Fruit fly (Drosophila melanogaster) whole organism, embryonic: Measurements from ENCODE around the gene CG11842.

ENCODE experiments used
- Asciz ChIP-seq: fragments of 200-800 bp; sonication (Bioruptor generic); optimal IDR thresholded peaks from 2 replicates; lab custom pipeline; 2017; ENCODE audit warnings: missing biosample characterization, mild to moderate bottlenecking, missing genetic modification characterization, missing genetic modification reagents
- Atf3 ChIP-seq: fragments of 200-800 bp; sonication (Bioruptor generic); optimal IDR thresholded peaks from 3 replicates; lab custom pipeline; 2016; ENCODE audit warnings: missing biosample characterization, missing genetic modification characterization
- Awh ChIP-seq: fragments of 200-800 bp; sonication (Bioruptor generic); IDR thresholded peaks from 2 replicates; pipeline ENCODE4, ENCODE4 v1.3.6; 2022; ENCODE audit warnings: missing biosample characterization, missing genetic modification characterization
- CG10147 ChIP-seq: fragments of 200-800 bp; sonication (Bioruptor generic); optimal IDR thresholded peaks from 2 replicates; lab custom pipeline; 2019; ENCODE audit warnings: missing biosample characterization, mild to moderate bottlenecking, missing genetic modification characterization, moderate library complexity
- CG10321 ChIP-seq: fragments of 200-800 bp; sonication (Bioruptor generic); IDR thresholded peaks from 2 replicates; pipeline ENCODE4 v1.3.6; 2022; ENCODE audit warnings: missing biosample characterization, missing genetic modification characterization
- CG11247 ChIP-seq: fragments of 200-800 bp; sonication (Bioruptor generic); IDR thresholded peaks from 2 replicates; pipeline ENCODE4 v1.3.6; 2022; ENCODE audit warnings: missing biosample characterization, missing genetic modification characterization
- CG11695 ChIP-seq: fragments of 200-800 bp; sonication (Bioruptor generic); IDR thresholded peaks from 3 replicates; pipeline ENCODE4 v1.3.6; 2022; ENCODE audit warnings: missing biosample characterization, missing genetic modification characterization
- CG12071 ChIP-seq: fragments of 200-800 bp; sonication (Bioruptor generic); optimal IDR thresholded peaks from 3 replicates; lab custom pipeline; 2018; ENCODE audit warnings: missing biosample characterization, mild to moderate bottlenecking, missing genetic modification characterization
- CG12659 ChIP-seq: fragments of 200-800 bp; sonication (Bioruptor generic); optimal IDR thresholded peaks from 3 replicates; lab custom pipeline; 2017; ENCODE audit warnings: mild to moderate bottlenecking, missing biosample characterization, missing genetic modification reagents, missing genetic modification characterization
- CG17385 ChIP-seq: fragments of 200-800 bp; sonication (Bioruptor generic); optimal IDR thresholded peaks from 3 replicates; lab custom pipeline; 2018; ENCODE audit warnings: missing biosample characterization, mild to moderate bottlenecking, missing genetic modification characterization
- CG17612 ChIP-seq: fragments of 200-800 bp; sonication (Bioruptor generic); IDR thresholded peaks from 2 replicates; pipeline ENCODE4 v1.3.6; 2022; ENCODE audit warnings: missing biosample characterization, missing genetic modification characterization
- CG18262 ChIP-seq: fragments of 200-800 bp; optimal IDR thresholded peaks from 3 replicates; lab custom pipeline; 2019; ENCODE audit warnings: missing biosample characterization, mild to moderate bottlenecking, missing genetic modification characterization, moderate library complexity
- CG2116 ChIP-seq: fragments of 200-800 bp; sonication (Bioruptor generic); optimal IDR thresholded peaks from 3 replicates; lab custom pipeline; 2018; ENCODE audit warnings: missing biosample characterization, mild to moderate bottlenecking, missing genetic modification characterization
- CG2875 ChIP-seq: fragments of 200-800 bp; sonication (Bioruptor generic); optimal IDR thresholded peaks from 2 replicates; lab custom pipeline; 2017; ENCODE audit warnings: missing biosample characterization, mild to moderate bottlenecking, missing genetic modification characterization, missing genetic modification reagents
- CG30020 ChIP-seq: fragments of 200-800 bp; optimal IDR thresholded peaks from 2 replicates; lab custom pipeline; 2019; ENCODE audit warnings: missing biosample characterization, mild to moderate bottlenecking, missing genetic modification characterization, moderate library complexity
- CG31224 ChIP-seq: fragments of 200-800 bp; sonication (Bioruptor generic); IDR thresholded peaks from 2 replicates; pipeline ENCODE4 v1.3.6; 2022; ENCODE audit warnings: missing biosample characterization, missing genetic modification characterization
- CG31441 ChIP-seq: fragments of 200-800 bp; sonication (Bioruptor generic); IDR thresholded peaks from 2 replicates; pipeline ENCODE4 v1.3.6; 2022; ENCODE audit warnings: missing biosample characterization, missing genetic modification characterization
- CG3407 ChIP-seq: fragments of 200-800 bp; sonication (Bioruptor generic); optimal IDR thresholded peaks from 2 replicates; lab custom pipeline; 2018; ENCODE audit warnings: missing biosample characterization, mild to moderate bottlenecking, missing genetic modification characterization
- CG4730 ChIP-seq: fragments of 200-800 bp; sonication (Bioruptor generic); IDR thresholded peaks from 2 replicates; pipeline ENCODE4 v1.3.6; 2022; ENCODE audit warnings: missing biosample characterization, missing genetic modification characterization
- CG8388 ChIP-seq: fragments of 200-800 bp; sonication (Bioruptor generic); optimal IDR thresholded peaks from 2 replicates; lab custom pipeline; 2019; ENCODE audit warnings: missing biosample characterization, mild to moderate bottlenecking, missing genetic modification characterization, moderate library complexity
- CG9876 ChIP-seq: fragments of 200-800 bp; sonication (Bioruptor generic); optimal IDR thresholded peaks from 2 replicates; lab custom pipeline; 2016; ENCODE audit warnings: missing biosample characterization, missing genetic modification characterization
- CG9932 ChIP-seq: fragments of 200-800 bp; sonication (Bioruptor generic); IDR thresholded peaks from 2 replicates; pipeline ENCODE4 v1.3.6; 2022; ENCODE audit warnings: missing biosample characterization, missing genetic modification characterization
- Dad ChIP-seq: fragments of 200-800 bp; sonication (Bioruptor generic); optimal IDR thresholded peaks from 3 replicates; lab custom pipeline; 2016; ENCODE audit warnings: missing biosample characterization, missing genetic modification characterization
- Deaf1 ChIP-seq: fragments of 200-800 bp; optimal IDR thresholded peaks from 3 replicates; lab custom pipeline; 2019; ENCODE audit warnings: missing biosample characterization, mild to moderate bottlenecking, missing genetic modification characterization, moderate library complexity
- Ets97D ChIP-seq: fragments of 200-800 bp; sonication (Bioruptor generic); optimal IDR thresholded peaks from 3 replicates; lab custom pipeline; 2016; ENCODE audit warnings: missing biosample characterization, missing genetic modification characterization
- Gsc ChIP-seq: fragments of 200-800 bp; sonication (Bioruptor generic); IDR thresholded peaks from 2 replicates; pipeline ENCODE4 v1.3.6; 2022; ENCODE audit warnings: missing biosample characterization, missing genetic modification characterization
- HLHmδ ChIP-seq: fragments of 200-800 bp; sonication (Bioruptor generic); optimal IDR thresholded peaks from 2 replicates; lab custom pipeline; 2018; ENCODE audit warnings: missing biosample characterization, mild to moderate bottlenecking, missing genetic modification characterization, moderate library complexity
- Taf1 ChIP-seq: fragments of 200-800 bp; sonication (Bioruptor generic); IDR thresholded peaks from 2 replicates; pipeline ENCODE4 v1.3.6; 2022; ENCODE audit warnings: missing biosample characterization, missing genetic modification characterization
- Tbp ChIP-seq: fragments of >200 bp; optimal IDR thresholded peaks from 2 replicates; lab custom pipeline; 2018; ENCODE audit warnings: missing biosample characterization, missing genetic modification characterization
- abd-A ChIP-seq: fragments of 200-800 bp; sonication (Bioruptor generic); optimal IDR thresholded peaks from 3 replicates; lab custom pipeline; 2019; ENCODE audit warnings: missing biosample characterization, mild to moderate bottlenecking, missing genetic modification characterization, moderate library complexity
- btn ChIP-seq: fragments of 200-800 bp; sonication (Bioruptor generic); optimal IDR thresholded peaks from 2 replicates; lab custom pipeline; 2016; ENCODE audit warnings: missing biosample characterization, missing genetic modification characterization
- cwo ChIP-seq: fragments of 200-800 bp; sonication (Bioruptor generic); optimal IDR thresholded peaks from 3 replicates; lab custom pipeline; 2017; ENCODE audit warnings: missing biosample characterization, missing genetic modification characterization, mild to moderate bottlenecking, moderate library complexity, missing genetic modification reagents
- eve ChIP-seq, 2 experiments: fragments of >200 bp; optimal IDR thresholded peaks; 2 replicates each; lab custom pipeline; 2017; ENCODE audit warnings: missing biosample characterization in 2 of 2, missing genetic modification characterization in 2 of 2
- exex ChIP-seq: fragments of 200-800 bp; sonication (Bioruptor generic); optimal IDR thresholded peaks from 4 replicates; lab custom pipeline; 2018; ENCODE audit warnings: missing biosample characterization, mild to moderate bottlenecking, missing genetic modification characterization, moderate library complexity
- fd64A ChIP-seq: fragments of 200-800 bp; sonication (Bioruptor generic); optimal IDR thresholded peaks from 3 replicates; lab custom pipeline; 2018; ENCODE audit warnings: missing biosample characterization, mild to moderate bottlenecking, missing genetic modification characterization
- fu2 ChIP-seq: fragments of 200-800 bp; sonication (Bioruptor generic); optimal IDR thresholded peaks from 2 replicates; lab custom pipeline; 2016; ENCODE audit warnings: missing biosample characterization, missing genetic modification characterization
- gem ChIP-seq: fragments of 200-800 bp; sonication (Bioruptor generic); optimal IDR thresholded peaks from 2 replicates; lab custom pipeline; 2019; ENCODE audit warnings: missing biosample characterization, mild to moderate bottlenecking, missing genetic modification characterization, moderate library complexity
- grn ChIP-seq: fragments of 200-800 bp; sonication (Bioruptor generic); optimal IDR thresholded peaks from 3 replicates; lab custom pipeline; 2017; ENCODE audit warnings: missing biosample characterization, missing genetic modification characterization
- kay ChIP-seq: fragments of 200-800 bp; sonication (Bioruptor generic); optimal IDR thresholded peaks from 2 replicates; lab custom pipeline; 2016; ENCODE audit warnings: missing biosample characterization, missing genetic modification characterization
- nau ChIP-seq: fragments of 200-800 bp; sonication (Bioruptor generic); optimal IDR thresholded peaks from 3 replicates; lab custom pipeline; 2017; ENCODE audit warnings: missing biosample characterization, mild to moderate bottlenecking, missing genetic modification characterization, missing genetic modification reagents
- oc ChIP-seq: fragments of 200-800 bp; sonication (Bioruptor generic); optimal IDR thresholded peaks from 2 replicates; lab custom pipeline; 2018; ENCODE audit warnings: missing biosample characterization, mild to moderate bottlenecking, missing genetic modification characterization, moderate library complexity
- onecut ChIP-seq: fragments of 200-800 bp; sonication (Bioruptor generic); IDR thresholded peaks from 2 replicates; pipeline ENCODE4 v1.3.6; 2022; ENCODE audit warnings: missing biosample characterization, missing genetic modification characterization
- org-1 ChIP-seq: fragments of 200-800 bp; sonication (Bioruptor generic); optimal IDR thresholded peaks from 2 replicates; lab custom pipeline; 2017; ENCODE audit warnings: missing biosample characterization, missing genetic modification characterization
- pita ChIP-seq: fragments of 200-800 bp; sonication (Bioruptor generic); optimal IDR thresholded peaks from 2 replicates; lab custom pipeline; 2017; ENCODE audit warnings: missing biosample characterization, mild to moderate bottlenecking, missing genetic modification characterization
- sd ChIP-seq: fragments of 200-800 bp; sonication (Bioruptor generic); optimal IDR thresholded peaks from 3 replicates; lab custom pipeline; 2018; ENCODE audit warnings: missing biosample characterization, mild to moderate bottlenecking, missing genetic modification characterization, moderate library complexity
- slou ChIP-seq: fragments of 200-800 bp; sonication (Bioruptor generic); optimal IDR thresholded peaks from 3 replicates; lab custom pipeline; 2016; ENCODE audit warnings: missing biosample characterization, missing genetic modification characterization
- so ChIP-seq: fragments of 200-800 bp; sonication (Bioruptor generic); IDR thresholded peaks from 3 replicates; pipeline ENCODE4 v1.3.6; 2022; ENCODE audit warnings: missing biosample characterization, missing genetic modification characterization
- stwl ChIP-seq: fragments of 200-800 bp; sonication (Bioruptor generic); optimal IDR thresholded peaks from 3 replicates; lab custom pipeline; 2018; ENCODE audit warnings: missing biosample characterization, mild to moderate bottlenecking, missing genetic modification characterization, moderate library complexity
- tio ChIP-seq: fragments of 200-800 bp; sonication (Bioruptor generic); optimal IDR thresholded peaks from 2 replicates; lab custom pipeline; 2017; ENCODE audit warnings: missing biosample characterization, missing genetic modification characterization, inconsistent platforms
- vfl ChIP-seq: fragments of 200-800 bp; sonication (Bioruptor generic); optimal IDR thresholded peaks from 2 replicates; lab custom pipeline; 2016; ENCODE audit warnings: missing biosample characterization, missing genetic modification characterization
- z ChIP-seq: fragments of 200-800 bp; sonication (Bioruptor generic); IDR thresholded peaks from 3 replicates; pipeline ENCODE4 v1.3.6; 2022; ENCODE audit warnings: missing biosample characterization, missing genetic modification characterization

Gene CG11842

dm6 chr3R:29038960-29039581, 13.4 kb upstream of the CG11842 start, which contains the start of the genes Slu7 and Pkc98E (continued):
- TF ChIP-seq kay = peak; percentile 17
- no peak for TF ChIP-seq CG17612 (GFP tag; lab: Robert Waterston, UW)
- peak; percentile 58 for TF ChIP-seq CG17385 (GFP tag; lab: Kevin White, UChicago)
- peak; percentile 18 for TF ChIP-seq gem (tag; lab: Kevin White, UChicago)
- TF ChIP-seq Ets97D (GFP tag; lab: Kevin White, UChicago) = peak; percentile 74
- no peak for TF ChIP-seq so (GFP tag; lab: Robert Waterston, UW)
- no peak for TF ChIP-seq CG11695
- no peak for TF ChIP-seq CG2875 (GFP tag; lab: Kevin White, UChicago)
- TF ChIP-seq CG31224 (GFP tag; lab: Robert Waterston, UW) = 0 out of 2 replicates have a peak, but pooled peaks have one; percentile 36
- peak; percentile 53 for TF ChIP-seq sd (tag; lab: Kevin White, UChicago)
- TF ChIP-seq Awh (GFP tag; lab: Robert Waterston, UW) = no peak
- TF ChIP-seq Asciz = no peak
- no peak for TF ChIP-seq Taf1 (GFP tag; lab: Robert Waterston, UW)
- no peak for TF ChIP-seq Tbp (GFP tag; lab: Kevin White, UChicago)
- no peak for TF ChIP-seq exex (tag; lab: Kevin White, UChicago)
- TF ChIP-seq Dad (GFP tag; lab: Kevin White, UChicago) = peak; percentile 58
- no peak for TF ChIP-seq CG12071 (GFP tag; lab: Kevin White, UChicago)
- no peak for TF ChIP-seq CG4730
- no peak for TF ChIP-seq z
- peak; percentile 92 for TF ChIP-seq CG9932
- TF ChIP-seq oc = peak; percentile 32
- peak; percentile 15 for TF ChIP-seq btn
- TF ChIP-seq Gsc (GFP tag; lab: Robert Waterston, UW) = no peak
- TF ChIP-seq fu2 = peak; percentile 71
- no peak for TF ChIP-seq nau (GFP tag; lab: Kevin White, UChicago)
- no peak for TF ChIP-seq HLHmδ (GFP tag; lab: Kevin White, UChicago)
- no peak for TF ChIP-seq CG8388 (GFP tag; lab: Kevin White, UChicago)
- TF ChIP-seq pita (GFP tag; lab: Kevin White, UChicago) = no peak
- no peak for TF ChIP-seq cwo (GFP tag; lab: Kevin White, UChicago)
- peak; percentile 85 for TF ChIP-seq onecut
- no peak for TF ChIP-seq CG18262 (tag; lab: Kevin White, UChicago)
- TF ChIP-seq CG11247 = peak; percentile 80
- TF ChIP-seq vfl (GFP tag; lab: Kevin White, UChicago) = peak; percentile 56
- TF ChIP-seq CG31441 (GFP tag; lab: Robert Waterston, UW) = peak; percentile 10; the same call in 1 of the 2 replicates
- TF ChIP-seq CG10147 (GFP tag; lab: Kevin White, UChicago) = peak; percentile 46
- peak; percentile 96 for TF ChIP-seq stwl (tag; lab: Kevin White, UChicago)
- peak; percentile 89 for TF ChIP-seq CG12659 (GFP tag; lab: Kevin White, UChicago)
- peak; percentile 44 for TF ChIP-seq grn (GFP tag; lab: Kevin White, UChicago)
- TF ChIP-seq, all 482 proteins: peak for 290

dm6 chr3R:29039704-29040430, 12.6 kb upstream of the CG11842 start:
- TF ChIP-seq onecut = no peak
- TF ChIP-seq CG31224 (GFP tag; lab: Robert Waterston, UW) = no peak
- TF ChIP-seq slou (GFP tag; lab: Kevin White, UChicago) = no peak
- no peak for TF ChIP-seq org-1 (GFP tag; lab: Kevin White, UChicago)
- TF ChIP-seq CG3407 (GFP tag; lab: Kevin White, UChicago) = no peak
- TF ChIP-seq CG30020 = no peak
- TF ChIP-seq tio (GFP tag; lab: Kevin White, UChicago) = peak; percentile 49
- no peak for TF ChIP-seq abd-A (tag; lab: Kevin White, UChicago)
- peak; percentile 25 for TF ChIP-seq CG2116 (GFP tag; lab: Kevin White, UChicago)
- no peak for TF ChIP-seq CG10321
- no peak for TF ChIP-seq fd64A
- peak; percentile 19 for TF ChIP-seq Atf3 (GFP tag; lab: Kevin White, UChicago)
- no peak for TF ChIP-seq eve (GFP tag; optimal IDR thresholded peaks at IDR 0.05; lab: Kevin White, UChicago)
- peak; percentile 6 for TF ChIP-seq CG9876 (GFP tag; lab: Kevin White, UChicago)
- TF ChIP-seq Deaf1 (tag; lab: Kevin White, UChicago) = no peak
